Fruit fly (Drosophila melanogaster): ENCODE measurements around the gene Pkd2.

- TF ChIP-seq en (GFP tag; optimal IDR thresholded peaks at IDR 0.05) (no peak), CG9817 (tag; optimal IDR thresholded peaks at IDR 0.05) (no peak), pfk (GFP tag; optimal IDR thresholded peaks at IDR 0.05) (no peak), stwl (tag; optimal IDR thresholded peaks at IDR 0.05) (no peak), grn (GFP tag; optimal IDR thresholded peaks at IDR 0.05) (no peak), croc (GFP tag; conservative IDR thresholded peaks at IDR 0.05) (no peak), CG1647 (GFP tag; optimal IDR thresholded peaks at IDR 0.05) (no peak), Optix (GFP tag; IDR thresholded peaks at IDR 0.05) (no peak), ewg (GFP tag; optimal IDR thresholded peaks at IDR 0.05) (no peak), sqz (GFP tag; optimal IDR thresholded peaks at IDR 0.05) (no peak), repo (GFP tag; optimal IDR thresholded peaks at IDR 0.05) (no peak), HLH54F (GFP tag; optimal IDR thresholded peaks at IDR 0.05) (no peak)
Observed at dm6 chr2L:12421188-12421587, 23.1 kb downstream of the Pkd2 start.

All from whole organism, embryonic.